Fruit fly (Drosophila melanogaster) whole organism, embryonic: ENCODE results near the gene CG31612.

ENCODE experiments used
- Bteb2 ChIP-seq: fragments of 200-800 bp; sonication (Bioruptor generic); optimal IDR thresholded peaks from 2 replicates; lab custom pipeline; 2016; ENCODE audit warnings: missing biosample characterization, missing genetic modification characterization
- C15 ChIP-seq: fragments of 200-800 bp; sonication (Bioruptor generic); IDR thresholded peaks from 3 replicates; pipeline ENCODE4 v1.3.6; 2022; ENCODE audit warnings: missing biosample characterization, missing genetic modification characterization
- CG1024 ChIP-seq: fragments of 200-800 bp; sonication (Bioruptor generic); IDR thresholded peaks from 2 replicates; pipeline ENCODE4 v1.3.6; 2022; ENCODE audit warnings: missing biosample characterization, missing genetic modification characterization
- CG11093 ChIP-seq: fragments of 200-800 bp; sonication (Bioruptor generic); IDR thresholded peaks from 3 replicates; pipeline ENCODE4 v1.3.6; 2022; ENCODE audit warnings: missing biosample characterization, missing genetic modification characterization
- CG11247 ChIP-seq: fragments of 200-800 bp; sonication (Bioruptor generic); IDR thresholded peaks from 2 replicates; pipeline ENCODE4 v1.3.6; 2022; ENCODE audit warnings: missing biosample characterization, missing genetic modification characterization
- CG12155 ChIP-seq: fragments of 200-800 bp; sonication (Bioruptor generic); optimal IDR thresholded peaks from 3 replicates; lab custom pipeline; 2016; ENCODE audit warnings: missing biosample characterization, missing genetic modification characterization
- CG13296 ChIP-seq: fragments of 200-800 bp; sonication (Bioruptor generic); optimal IDR thresholded peaks from 3 replicates; lab custom pipeline; 2018; ENCODE audit warnings: missing biosample characterization, mild to moderate bottlenecking, missing genetic modification characterization
- CG15269 ChIP-seq: fragments of 200-800 bp; sonication (Bioruptor generic); optimal IDR thresholded peaks from 2 replicates; lab custom pipeline; 2018; ENCODE audit warnings: missing biosample characterization, mild to moderate bottlenecking, missing genetic modification characterization, moderate library complexity
- CG1832 ChIP-seq: fragments of 200-800 bp; sonication (Bioruptor generic); optimal IDR thresholded peaks from 2 replicates; lab custom pipeline; 2017; ENCODE audit warnings: missing biosample characterization, mild to moderate bottlenecking, missing genetic modification characterization, inconsistent platforms
- CG2199 ChIP-seq: fragments of 200-800 bp; sonication (Bioruptor generic); IDR thresholded peaks from 3 replicates; pipeline ENCODE4 v1.3.6; 2022; ENCODE audit warnings: missing biosample characterization, missing genetic modification characterization
- CG2712 ChIP-seq: fragments of 200-800 bp; optimal IDR thresholded peaks from 3 replicates; lab custom pipeline; 2019; ENCODE audit warnings: missing biosample characterization, mild to moderate bottlenecking, missing genetic modification characterization, moderate library complexity
- CG32772 ChIP-seq: fragments of 200-800 bp; sonication (Bioruptor generic); IDR thresholded peaks from 2 replicates; pipeline ENCODE4 v1.3.6; 2022; ENCODE audit warnings: missing biosample characterization, missing genetic modification characterization
- CG33557 ChIP-seq: fragments of 200-800 bp; sonication (Bioruptor generic); optimal IDR thresholded peaks from 2 replicates; lab custom pipeline; 2019; ENCODE audit warnings: missing biosample characterization, mild to moderate bottlenecking, missing genetic modification characterization, moderate library complexity
- CG3726 ChIP-seq: fragments of 200-800 bp; sonication (Bioruptor generic); IDR thresholded peaks from 3 replicates; pipeline ENCODE4, ENCODE4 v1.3.6; 2022; ENCODE audit warnings: missing biosample characterization, missing genetic modification characterization
- CG3838 ChIP-seq: fragments of 200-800 bp; sonication (Bioruptor generic); optimal IDR thresholded peaks from 3 replicates; lab custom pipeline; 2016; ENCODE audit warnings: missing biosample characterization, missing genetic modification characterization
- CG6254 ChIP-seq: fragments of 200-800 bp; sonication (Bioruptor generic); optimal IDR thresholded peaks from 3 replicates; lab custom pipeline; 2017; ENCODE audit warnings: mild to moderate bottlenecking, missing biosample characterization, missing genetic modification reagents, missing genetic modification characterization
- CG6765 ChIP-seq: fragments of 200-800 bp; sonication (Bioruptor generic); optimal IDR thresholded peaks from 3 replicates; lab custom pipeline; 2017; ENCODE audit warnings: missing biosample characterization, mild to moderate bottlenecking, missing genetic modification characterization
- CG8290 ChIP-seq, 3 experiments: fragments of 200-800 bp; sonication (Bioruptor generic); optimal IDR thresholded peaks; 2 replicates each; lab custom pipeline; 2016 to 2019; ENCODE audit warnings: missing biosample characterization in 3 of 3, missing genetic modification characterization in 3 of 3, mild to moderate bottlenecking in 2 of 3, moderate library complexity in 1 of 3
- CTCF ChIP-seq: fragments of 200-800 bp; sonication (Bioruptor generic); optimal IDR thresholded peaks from 2 replicates; lab custom pipeline; 2017; ENCODE audit warnings: missing biosample characterization, mild to moderate bottlenecking, missing genetic modification characterization, moderate library complexity
- Chrac-16 ChIP-seq: fragments of 200-800 bp; sonication (Bioruptor generic); optimal IDR thresholded peaks from 3 replicates; lab custom pipeline; 2016; ENCODE audit warnings: missing biosample characterization, missing genetic modification characterization
- Dfd ChIP-seq, 2 experiments: fragments of >200 bp; optimal IDR thresholded peaks; 2 replicates each; lab custom pipeline; 2017; ENCODE audit warnings: missing biosample characterization in 2 of 2, missing genetic modification characterization in 2 of 2
- Dip2 ChIP-seq: fragments of 200-800 bp; sonication (Bioruptor generic); IDR thresholded peaks from 2 replicates; pipeline ENCODE4 v1.3.6; 2022; ENCODE audit warnings: missing biosample characterization, missing genetic modification characterization
- Doc2 ChIP-seq: fragments of 200-800 bp; sonication (Bioruptor generic); IDR thresholded peaks from 2 replicates; pipeline ENCODE4 v1.3.6; 2022; ENCODE audit warnings: missing biosample characterization, missing genetic modification characterization
- Drgx ChIP-seq: fragments of 200-800 bp; sonication (Bioruptor generic); IDR thresholded peaks from 2 replicates; pipeline ENCODE4 v1.3.6; 2022; ENCODE audit warnings: missing biosample characterization, missing genetic modification characterization
- Fer3 ChIP-seq: fragments of 200-800 bp; sonication (Bioruptor generic); optimal IDR thresholded peaks from 2 replicates; lab custom pipeline; 2018; ENCODE audit warnings: missing biosample characterization, mild to moderate bottlenecking, missing genetic modification characterization, moderate library complexity
- HmgD ChIP-seq: fragments of 200-800 bp; sonication (Bioruptor generic); optimal IDR thresholded peaks from 3 replicates; lab custom pipeline; 2016; ENCODE audit warnings: missing biosample characterization, missing genetic modification characterization
- Hsf ChIP-seq: fragments of 200-800 bp; sonication (Bioruptor generic); optimal IDR thresholded peaks from 3 replicates; lab custom pipeline; 2016; ENCODE audit warnings: missing biosample characterization, missing genetic modification characterization
- Jarid2 ChIP-seq: fragments of 200-800 bp; sonication (Bioruptor generic); optimal IDR thresholded peaks from 3 replicates; lab custom pipeline; 2017; ENCODE audit warnings: mild to moderate bottlenecking, missing biosample characterization, missing genetic modification reagents, missing genetic modification characterization
- Meics ChIP-seq: fragments of 200-800 bp; sonication (Bioruptor generic); optimal IDR thresholded peaks from 2 replicates; lab custom pipeline; 2017; ENCODE audit warnings: missing biosample characterization, mild to moderate bottlenecking, missing genetic modification characterization
- Scr ChIP-seq: fragments of 200-800 bp; sonication (Bioruptor generic); IDR thresholded peaks from 2 replicates; pipeline ENCODE4 v1.3.6; 2022; ENCODE audit warnings: missing biosample characterization, missing genetic modification characterization; ENCODE audit not compliant: partially characterized antibody
- cg ChIP-seq: fragments of 200-800 bp; sonication (Bioruptor generic); optimal IDR thresholded peaks from 3 replicates; lab custom pipeline; 2019; ENCODE audit warnings: missing biosample characterization, mild to moderate bottlenecking, missing genetic modification characterization, moderate library complexity
- exex ChIP-seq: fragments of 200-800 bp; sonication (Bioruptor generic); optimal IDR thresholded peaks from 4 replicates; lab custom pipeline; 2018; ENCODE audit warnings: missing biosample characterization, mild to moderate bottlenecking, missing genetic modification characterization, moderate library complexity
- fu2 ChIP-seq: fragments of 200-800 bp; sonication (Bioruptor generic); optimal IDR thresholded peaks from 2 replicates; lab custom pipeline; 2016; ENCODE audit warnings: missing biosample characterization, missing genetic modification characterization
- gcm2 ChIP-seq: fragments of 200-800 bp; sonication (Bioruptor generic); optimal IDR thresholded peaks from 2 replicates; lab custom pipeline; 2016; ENCODE audit warnings: missing biosample characterization, missing genetic modification characterization
- hkb ChIP-seq, 2 experiments: fragments of 200-800 bp in 1 of 2; fragments of >200 bp in 1 of 2; sonication (Bioruptor generic) in 1 of 2; IDR thresholded peaks in 1 of 2; optimal IDR thresholded peaks in 1 of 2; 2 replicates each; pipeline versions ENCODE4 v1.3.6 to Lab custom; 2017 to 2022; ENCODE audit warnings: missing biosample characterization in 1 of 2, missing genetic modification characterization in 1 of 2
- lmd ChIP-seq: fragments of 200-800 bp; sonication (Bioruptor generic); IDR thresholded peaks from 2 replicates; pipeline ENCODE4 v1.3.6; 2022; ENCODE audit warnings: missing biosample characterization, missing genetic modification characterization
- lov ChIP-seq, 2 experiments: fragments of 200-800 bp in 1 of 2; fragments of >200 bp in 1 of 2; sonication (Bioruptor generic) in 1 of 2; IDR thresholded peaks in 1 of 2; optimal IDR thresholded peaks in 1 of 2; 2 replicates in 1 of 2; 3 replicates in 1 of 2; pipeline versions ENCODE4 v1.3.6 to Lab custom; 2017 to 2022; ENCODE audit warnings: missing biosample characterization in 1 of 2, missing genetic modification characterization in 1 of 2
- peb ChIP-seq: fragments of 200-800 bp; sonication (Bioruptor generic); IDR thresholded peaks from 2 replicates; pipeline ENCODE4 v1.3.6; 2022; ENCODE audit warnings: missing biosample characterization, missing genetic modification characterization
- pfk ChIP-seq: fragments of 200-800 bp; sonication (Bioruptor generic); optimal IDR thresholded peaks from 2 replicates; lab custom pipeline; 2018; ENCODE audit warnings: missing biosample characterization, mild to moderate bottlenecking, missing genetic modification characterization, moderate library complexity
- phol ChIP-seq: fragments of 200-800 bp; sonication (Bioruptor generic); optimal IDR thresholded peaks from 3 replicates; lab custom pipeline; 2018; ENCODE audit warnings: missing biosample characterization, mild to moderate bottlenecking, missing genetic modification characterization, moderate library complexity
- slou ChIP-seq: fragments of 200-800 bp; sonication (Bioruptor generic); optimal IDR thresholded peaks from 3 replicates; lab custom pipeline; 2016; ENCODE audit warnings: missing biosample characterization, missing genetic modification characterization
- sr ChIP-seq: fragments of 200-800 bp; sonication (Bioruptor generic); IDR thresholded peaks from 3 replicates; pipeline ENCODE4 v1.3.6; 2022; ENCODE audit warnings: missing biosample characterization, missing genetic modification characterization
- tio ChIP-seq: fragments of 200-800 bp; sonication (Bioruptor generic); optimal IDR thresholded peaks from 2 replicates; lab custom pipeline; 2017; ENCODE audit warnings: missing biosample characterization, missing genetic modification characterization, inconsistent platforms
- trem ChIP-seq: fragments of 200-800 bp; optimal IDR thresholded peaks from 3 replicates; lab custom pipeline; 2019; ENCODE audit warnings: missing biosample characterization, mild to moderate bottlenecking, missing genetic modification characterization, moderate library complexity
- yki ChIP-seq: fragments of >200 bp; optimal IDR thresholded peaks from 3 replicates; lab custom pipeline; 2018
- z ChIP-seq: fragments of 200-800 bp; sonication (Bioruptor generic); IDR thresholded peaks from 3 replicates; pipeline ENCODE4 v1.3.6; 2022; ENCODE audit warnings: missing biosample characterization, missing genetic modification characterization
- zfh2 ChIP-seq: fragments of 200-800 bp; sonication (Bioruptor generic); optimal IDR thresholded peaks from 2 replicates; lab custom pipeline; 2016; ENCODE audit warnings: missing biosample characterization, missing genetic modification characterization

CG31612 gene

DNA sequence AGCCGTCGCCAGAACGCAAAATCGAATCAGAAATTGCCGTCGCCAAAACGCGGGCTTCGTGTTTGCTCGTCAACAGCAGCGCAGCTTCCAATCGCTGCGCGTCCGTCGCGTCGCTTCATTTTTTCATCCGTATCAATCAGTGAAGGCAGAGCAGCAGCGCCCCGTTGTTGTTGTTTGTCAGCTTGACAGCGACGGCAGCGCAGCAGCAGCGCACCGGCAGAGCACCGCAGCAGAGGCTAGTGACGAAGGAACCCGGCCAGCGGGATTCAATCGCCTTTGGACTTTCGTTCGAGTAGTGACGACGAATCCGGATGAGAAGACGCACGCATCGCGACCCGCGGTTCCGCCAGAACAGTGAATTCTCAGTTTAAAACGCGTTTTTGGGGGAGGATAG lies 33.5 kb upstream of the CG31612 start (continued):
- TF ChIP-seq CG6765 (GFP tag; lab: Kevin White, UChicago), result no peak
- no peak for TF ChIP-seq Drgx (GFP tag; lab: Robert Waterston, UW)
- no peak for TF ChIP-seq Hsf (GFP tag; lab: Kevin White, UChicago)
- no peak for TF ChIP-seq trem (tag; lab: Kevin White, UChicago)
- no peak for TF ChIP-seq CTCF (GFP tag; lab: Kevin White, UChicago)
- no peak for TF ChIP-seq CG13296 (GFP tag; lab: Kevin White, UChicago)
- TF ChIP-seq Dfd (GFP tag; optimal IDR thresholded peaks at IDR 0.05; lab: Kevin White, UChicago), result no peak
- TF ChIP-seq Meics (GFP tag; lab: Kevin White, UChicago), result peak; percentile 95
- no peak for TF ChIP-seq CG6254 (GFP tag; lab: Kevin White, UChicago)

DNA sequence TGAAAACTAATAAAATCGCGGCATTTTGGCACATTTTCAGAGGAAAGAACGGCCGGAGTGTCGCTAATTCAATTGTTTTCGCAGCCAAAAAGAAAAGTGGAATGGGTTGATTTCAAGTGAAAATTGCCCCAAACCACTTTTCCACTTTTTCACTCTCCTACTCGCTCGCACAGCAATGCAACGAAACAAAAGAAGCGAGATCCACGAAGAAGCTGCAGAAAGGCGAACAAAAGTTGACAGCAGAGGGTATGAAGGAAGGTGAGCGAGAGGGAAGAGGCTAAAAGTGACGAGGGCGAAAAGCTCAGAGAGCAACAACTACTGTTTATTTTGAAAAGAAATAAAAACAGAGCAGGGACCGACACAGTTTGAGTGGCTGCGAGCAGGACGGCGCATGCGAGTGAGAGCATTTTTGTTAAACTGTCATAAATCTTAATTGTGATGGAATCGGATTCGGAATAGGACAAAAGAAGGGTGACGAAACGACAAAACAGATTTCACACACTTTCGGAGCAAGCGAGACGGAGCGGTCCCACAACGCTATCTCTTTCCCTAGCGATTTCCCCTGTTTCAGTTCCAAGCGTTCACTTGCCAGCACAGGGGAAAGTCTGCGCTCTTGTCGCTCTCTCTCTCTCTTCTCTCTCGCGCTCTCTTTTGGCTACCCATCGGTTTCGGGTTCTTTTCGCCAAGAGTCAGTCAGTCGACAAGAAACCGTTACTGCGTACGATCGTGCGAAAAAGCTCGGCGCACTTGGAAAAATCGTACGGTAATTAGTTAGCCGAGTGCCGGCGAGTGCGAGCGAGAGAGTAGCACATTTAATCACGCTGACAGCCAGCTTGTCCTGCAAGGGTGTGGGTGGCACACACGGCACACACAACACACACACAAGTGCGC lies 32.9 kb upstream of the CG31612 start, which contains the start of gene tsh:
TSS of gene tsh (plus strand) at position 694 of the 891 bp plus-strand sequence.
- TF ChIP-seq Chrac-16 (GFP tag; lab: Kevin White, UChicago), result no peak
- peak; percentile 55 for TF ChIP-seq CG12155 (GFP tag; lab: Kevin White, UChicago)
- peak; percentile 89 for TF ChIP-seq CG1832 (GFP tag; lab: Kevin White, UChicago)
- TF ChIP-seq yki (lab: Kevin White, UChicago), result peak; percentile 94
- no peak for TF ChIP-seq lov (optimal IDR thresholded peaks at IDR 0.05; lab: Kevin White, UChicago)
- TF ChIP-seq lov (GFP tag; IDR thresholded peaks at IDR 0.05; lab: Robert Waterston, UW), result no peak
- TF ChIP-seq CG1024 (GFP tag; lab: Robert Waterston, UW), result no peak
- TF ChIP-seq fu2 (GFP tag; lab: Kevin White, UChicago), result no peak
- no peak for TF ChIP-seq lmd (GFP tag; lab: Robert Waterston, UW)
- TF ChIP-seq C15 (GFP tag; lab: Robert Waterston, UW), result no peak
- no peak for TF ChIP-seq CG32772 (GFP tag; lab: Robert Waterston, UW)
- peak; percentile 93 for TF ChIP-seq z (GFP tag; lab: Robert Waterston, UW)
- no peak for TF ChIP-seq CG11247 (GFP tag; lab: Robert Waterston, UW)
- TF ChIP-seq sr (GFP tag; lab: Robert Waterston, UW), result 0 out of 3 replicates have a peak, but pooled peaks have one; percentile 14
- peak; percentile 87 for TF ChIP-seq Jarid2
- TF ChIP-seq gcm2 (GFP tag; lab: Kevin White, UChicago), result no peak
- no peak for TF ChIP-seq Bteb2 (GFP tag; lab: Kevin White, UChicago)
- peak; percentile 60 for TF ChIP-seq cg (GFP tag; lab: Kevin White, UChicago)
- no peak for TF ChIP-seq Dip2 (GFP tag; lab: Robert Waterston, UW)
- TF ChIP-seq CG8290 (GFP tag; optimal IDR thresholded peaks at IDR 0.05; lab: Kevin White, UChicago), result no peak
- TF ChIP-seq CG8290 (tag; optimal IDR thresholded peaks at IDR 0.05; lab: Kevin White, UChicago), result peak in 1 of 2 experiments; percentile 7
- peak; percentile 2 for TF ChIP-seq exex (tag; lab: Kevin White, UChicago)
- TF ChIP-seq Doc2, result no peak
- TF ChIP-seq slou (GFP tag; lab: Kevin White, UChicago), result no peak
- no peak for TF ChIP-seq hkb (optimal IDR thresholded peaks at IDR 0.05; lab: Kevin White, UChicago)
- TF ChIP-seq hkb (GFP tag; IDR thresholded peaks at IDR 0.05; lab: Robert Waterston, UW), result 0 out of 2 replicates have a peak, but pooled peaks have one; percentile 9
- no peak for TF ChIP-seq zfh2 (GFP tag; lab: Kevin White, UChicago)
- peak; percentile 58; the same call in 2 of the 3 replicates for TF ChIP-seq CG2199 (GFP tag; lab: Robert Waterston, UW)
- TF ChIP-seq CG33557 (GFP tag; lab: Kevin White, UChicago), result no peak
- no peak for TF ChIP-seq Fer3 (tag; lab: Kevin White, UChicago)
- TF ChIP-seq phol (tag; lab: Kevin White, UChicago), result no peak
- peak; percentile 93 for TF ChIP-seq pfk (GFP tag; lab: Kevin White, UChicago)
- TF ChIP-seq CG15269 (tag; lab: Kevin White, UChicago), result no peak
- TF ChIP-seq Scr (GFP tag; lab: Robert Waterston, UW), result peak; percentile 49; the same call in 1 of the 2 replicates
- TF ChIP-seq CG11093 (GFP tag; lab: Robert Waterston, UW), result no peak
- peak; percentile 72 for TF ChIP-seq CG3838 (GFP tag; lab: Kevin White, UChicago)
- no peak for TF ChIP-seq Hsf (GFP tag; lab: Kevin White, UChicago)
- no peak for TF ChIP-seq peb (GFP tag; lab: Robert Waterston, UW)
- TF ChIP-seq CG2712 (tag; lab: Kevin White, UChicago), result no peak
- no peak for TF ChIP-seq CG3726 (GFP tag; lab: Robert Waterston, UW)
- no peak for TF ChIP-seq HmgD (GFP tag; lab: Kevin White, UChicago)
- TF ChIP-seq tio, result no peak
